Worm (Caenorhabditis elegans) whole organism, late embryonic: ENCODE results near the gene F40A3.2.

Experiments
- C08G9.2 ChIP-seq: sonication (generic microtip); optimal IDR thresholded peaks from 2 replicates; lab custom pipeline; 2016; ENCODE audit warnings: mild to moderate bottlenecking, missing genetic modification characterization, moderate library complexity, missing compliant biosample characterization
- T23F11.4 ChIP-seq: fragments of 200-800 bp; sonication (Bioruptor generic); optimal IDR thresholded peaks from 2 replicates; lab custom pipeline; 2018; ENCODE audit warnings: mild to moderate bottlenecking, missing genetic modification characterization, missing compliant biosample characterization
- ahr-1 ChIP-seq: sonication (generic microtip); optimal IDR thresholded peaks from 2 replicates; lab custom pipeline; 2016; ENCODE audit warnings: missing genetic modification characterization, missing compliant biosample characterization
- ama-1 ChIP-seq: fragments of 150-350 bp; optimal IDR thresholded peaks from 2 replicates; lab custom pipeline; 2014
- ceh-14 ChIP-seq: sonication (generic microtip); optimal IDR thresholded peaks from 2 replicates; lab custom pipeline; 2016; ENCODE audit warnings: missing genotype, missing genetic modification characterization, missing compliant biosample characterization
- ceh-19 ChIP-seq: fragments of 200-800 bp; sonication (Bioruptor generic); optimal IDR thresholded peaks from 2 replicates; lab custom pipeline; 2018; ENCODE audit warnings: mild to moderate bottlenecking, missing genetic modification characterization, missing compliant biosample characterization
- ceh-2 ChIP-seq: sonication (generic microtip); optimal IDR thresholded peaks from 2 replicates; lab custom pipeline; 2016; ENCODE audit warnings: missing genotype, missing genetic modification characterization, missing compliant biosample characterization
- ceh-22 ChIP-seq: sonication (generic microtip); optimal IDR thresholded peaks from 2 replicates; lab custom pipeline; 2017; ENCODE audit warnings: missing biosample characterization, missing genetic modification characterization
- ceh-34 ChIP-seq: sonication (generic microtip); optimal IDR thresholded peaks from 2 replicates; lab custom pipeline; 2016; ENCODE audit warnings: mild to moderate bottlenecking, missing genetic modification characterization, missing compliant biosample characterization
- ceh-45 ChIP-seq: fragments of 200-800 bp; sonication (Bioruptor generic); IDR thresholded peaks from 2 replicates; pipeline ENCODE4 v1.3.6; 2022; ENCODE audit warnings: missing genetic modification reagents, missing genetic modification characterization, missing compliant biosample characterization
- ceh-48 ChIP-seq: sonication (generic microtip); optimal IDR thresholded peaks from 2 replicates; lab custom pipeline; 2016; ENCODE audit warnings: missing genetic modification characterization, inconsistent platforms, missing compliant biosample characterization
- dmd-4 ChIP-seq: sonication (generic microtip); optimal IDR thresholded peaks from 2 replicates; lab custom pipeline; 2016; ENCODE audit warnings: borderline replicate concordance, missing genetic modification characterization, missing compliant biosample characterization
- elt-2 ChIP-seq: sonication (generic microtip); optimal IDR thresholded peaks from 2 replicates; lab custom pipeline; 2016; ENCODE audit warnings: missing genetic modification reagents, missing genetic modification characterization, missing compliant biosample characterization
- fkh-10 ChIP-seq: fragments of 150-350 bp; optimal IDR thresholded peaks from 2 replicates; lab custom pipeline; 2014; ENCODE audit warnings: missing biosample characterization, missing genetic modification reagents, missing genetic modification characterization
- fkh-6 ChIP-seq: sonication (generic microtip); optimal IDR thresholded peaks from 2 replicates; lab custom pipeline; 2016; ENCODE audit warnings: missing genetic modification characterization, missing compliant biosample characterization
- hlh-13 ChIP-seq: fragments of 200-800 bp; sonication (Bioruptor generic); optimal IDR thresholded peaks from 2 replicates; lab custom pipeline; 2018; ENCODE audit warnings: mild to moderate bottlenecking, missing genetic modification characterization, missing compliant biosample characterization
- hlh-15 ChIP-seq: sonication (generic microtip); optimal IDR thresholded peaks from 2 replicates; lab custom pipeline; 2016; ENCODE audit warnings: missing genetic modification characterization, missing compliant biosample characterization
- hlh-30 ChIP-seq: sonication (generic microtip); optimal IDR thresholded peaks from 2 replicates; lab custom pipeline; 2017; ENCODE audit warnings: antibody characterized with exemption, missing genetic modification characterization, missing compliant biosample characterization; ENCODE audit not compliant: insufficient read depth
- hlh-6 ChIP-seq: sonication (generic microtip); optimal IDR thresholded peaks from 2 replicates; lab custom pipeline; 2016; ENCODE audit warnings: missing genotype, missing genetic modification characterization, missing compliant biosample characterization
- lim-6 ChIP-seq: sonication (generic microtip); optimal IDR thresholded peaks from 2 replicates; lab custom pipeline; 2016; ENCODE audit warnings: missing genetic modification characterization, missing compliant biosample characterization
- lin-11 ChIP-seq: fragments of 200-800 bp; sonication (Bioruptor generic); optimal IDR thresholded peaks from 2 replicates; lab custom pipeline; 2018; ENCODE audit warnings: mild to moderate bottlenecking, missing genetic modification characterization, missing compliant biosample characterization
- mec-3 ChIP-seq: sonication (generic microtip); optimal IDR thresholded peaks from 2 replicates; lab custom pipeline; 2016; ENCODE audit warnings: borderline replicate concordance, missing genetic modification characterization, missing compliant biosample characterization
- nhr-11 ChIP-seq: fragments of 150-350 bp; optimal IDR thresholded peaks from 2 replicates; lab custom pipeline; 2014; ENCODE audit warnings: missing biosample characterization, missing genetic modification characterization
- npax-4 ChIP-seq: sonication (generic microtip); optimal IDR thresholded peaks from 2 replicates; lab custom pipeline; 2016; ENCODE audit warnings: missing genetic modification characterization, missing compliant biosample characterization
- pat-9 ChIP-seq: fragments of 200-800 bp; sonication (Bioruptor generic); optimal IDR thresholded peaks from 2 replicates; lab custom pipeline; 2018; ENCODE audit warnings: mild to moderate bottlenecking, missing genetic modification characterization, moderate library complexity, missing compliant biosample characterization
- pha-2 ChIP-seq: sonication (generic microtip); optimal IDR thresholded peaks from 2 replicates; lab custom pipeline; 2017; ENCODE audit warnings: mild to moderate bottlenecking, missing genetic modification characterization, missing compliant biosample characterization
- pha-4 ChIP-seq: fragments of 150-350 bp; optimal IDR thresholded peaks from 2 replicates; lab custom pipeline; 2018; ENCODE audit warnings: missing biosample characterization, missing genetic modification reagents, missing genetic modification characterization
- pros-1 ChIP-seq: fragments of 150-350 bp; optimal IDR thresholded peaks from 2 replicates; lab custom pipeline; 2014; ENCODE audit warnings: missing biosample characterization, missing genetic modification reagents, missing genetic modification characterization
- sdc-2 ChIP-seq: sonication (generic microtip); optimal IDR thresholded peaks from 2 replicates; lab custom pipeline; 2016; ENCODE audit warnings: missing genotype, missing genetic modification characterization, missing compliant biosample characterization
- sox-4 ChIP-seq: sonication (generic microtip); optimal IDR thresholded peaks from 2 replicates; lab custom pipeline; 2017; ENCODE audit warnings: mild to moderate bottlenecking, missing genetic modification characterization, inconsistent platforms, missing compliant biosample characterization
- syd-9 ChIP-seq: sonication (generic microtip); optimal IDR thresholded peaks from 2 replicates; lab custom pipeline; 2016; ENCODE audit warnings: mild to moderate bottlenecking, missing genetic modification characterization, moderate library complexity, missing compliant biosample characterization
- tbx-7 ChIP-seq: sonication (generic microtip); optimal IDR thresholded peaks from 2 replicates; lab custom pipeline; 2016; ENCODE audit warnings: missing genotype, missing genetic modification characterization, missing compliant biosample characterization
- unc-3 ChIP-seq, 2 experiments: fragments of 200-800 bp in 1 of 2; sonication (Bioruptor generic) in 1 of 2; sonication (generic microtip) in 1 of 2; conservative IDR thresholded peaks in 1 of 2; optimal IDR thresholded peaks in 1 of 2; 2 replicates each; pipeline versions ENCODE4 v1.3.6 to Lab custom; 2016 to 2022; ENCODE audit warnings: missing compliant biosample characterization in 2 of 2, missing genetic modification characterization in 2 of 2, missing genetic modification reagents in 1 of 2
- unc-55 ChIP-seq: sonication (generic microtip); optimal IDR thresholded peaks from 2 replicates; lab custom pipeline; 2017; ENCODE audit warnings: missing biosample characterization, missing genetic modification reagents, missing genetic modification characterization
- unc-86 ChIP-seq: sonication (generic microtip); optimal IDR thresholded peaks from 2 replicates; lab custom pipeline; 2016; ENCODE audit warnings: missing genetic modification characterization, missing compliant biosample characterization
- zip-5 ChIP-seq: sonication (generic microtip); optimal IDR thresholded peaks from 2 replicates; lab custom pipeline; 2016; ENCODE audit warnings: missing genetic modification characterization, missing compliant biosample characterization
- ztf-16 ChIP-seq: sonication (generic microtip); optimal IDR thresholded peaks from 2 replicates; lab custom pipeline; 2017; ENCODE audit warnings: missing genetic modification characterization, missing compliant biosample characterization

Gene F40A3.2

DNA sequence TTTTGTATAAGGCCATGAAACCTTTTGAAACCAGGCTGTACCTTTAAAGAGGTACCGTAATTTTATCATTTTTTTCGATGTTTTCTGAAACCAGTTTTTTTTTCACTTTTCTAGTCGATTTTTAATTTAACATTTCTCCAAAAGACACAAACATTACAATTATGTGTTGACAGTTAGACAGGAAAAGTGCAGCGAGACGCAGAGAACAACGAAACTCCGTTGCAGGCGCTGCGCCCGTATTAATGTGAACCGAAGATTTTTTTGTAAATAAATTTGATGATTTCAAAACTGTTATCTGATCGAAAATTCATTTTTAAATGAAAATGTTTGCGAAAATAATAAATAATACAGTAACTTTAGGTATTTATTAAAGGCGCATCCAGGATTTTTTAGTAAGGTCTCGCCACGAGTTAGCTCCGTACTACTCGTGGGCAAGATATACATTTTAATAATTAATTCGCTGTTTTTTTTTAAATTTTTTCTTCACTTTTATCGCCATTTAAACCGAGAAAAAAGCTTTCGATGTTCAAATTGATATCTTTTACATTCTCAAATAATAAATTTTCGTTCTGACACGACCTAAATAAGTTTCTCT is 1.7 kb upstream of the F40A3.2 start, which contains the start of gene F40A3.3:
TSS of gene F40A3.3 (plus strand) at position 564 of the 595 bp plus-strand sequence.
- no peak for TF ChIP-seq mec-3 (tag; lab: Kevin White, UChicago)
- TF ChIP-seq ceh-48 (tag; lab: Kevin White, UChicago): no peak
- no peak for TF ChIP-seq lin-11 (tag; lab: Kevin White, UChicago)
- no peak for TF ChIP-seq ahr-1 (tag; lab: Kevin White, UChicago)
- no peak for TF ChIP-seq fkh-10
- no peak for TF ChIP-seq sdc-2 (tag; lab: Kevin White, UChicago)
- TF ChIP-seq hlh-6 (tag; lab: Kevin White, UChicago): no peak

- no peak for TF ChIP-seq ceh-14
- no peak for TF ChIP-seq dmd-4
- no peak for TF ChIP-seq ceh-19 (GFP tag; lab: Kevin White, UChicago)
- TF ChIP-seq C08G9.2 (tag; lab: Kevin White, UChicago): no peak
- no peak for TF ChIP-seq mec-3 (tag; lab: Kevin White, UChicago)
- TF ChIP-seq ama-1: no peak
- no peak for TF ChIP-seq pha-4 (tag; lab: Kevin White, UChicago)
- TF ChIP-seq hlh-30 (tag; lab: Kevin White, UChicago): no peak
- TF ChIP-seq elt-2 (tag; lab: Kevin White, UChicago): no peak
- no peak for TF ChIP-seq unc-86
- TF ChIP-seq hlh-13 (GFP tag; lab: Kevin White, UChicago): no peak
- no peak for TF ChIP-seq unc-3 (GFP tag; conservative IDR thresholded peaks at IDR 0.05; lab: Robert Waterston, UW)
- no peak for TF ChIP-seq unc-3 (tag; optimal IDR thresholded peaks at IDR 0.05; lab: Kevin White, UChicago)
- TF ChIP-seq ceh-45 (GFP tag; lab: Robert Waterston, UW): no peak
- no peak for TF ChIP-seq ceh-22
- no peak for TF ChIP-seq pat-9 (tag; lab: Kevin White, UChicago)
- TF ChIP-seq sox-4 (tag; lab: Kevin White, UChicago): no peak
- no peak for TF ChIP-seq fkh-6
Measured at ce11 chrV:7884441-7884840, 5.7 kb downstream of the F40A3.2 start.

- no peak for TF ChIP-seq lin-11 (tag; lab: Kevin White, UChicago)
- TF ChIP-seq pha-2 (tag; lab: Kevin White, UChicago): no peak
- TF ChIP-seq nhr-11 (tag; lab: Kevin White, UChicago): no peak
- TF ChIP-seq ceh-2 (tag; lab: Kevin White, UChicago): no peak
- TF ChIP-seq ceh-22: no peak
- no peak for TF ChIP-seq hlh-13 (GFP tag; lab: Kevin White, UChicago)
- no peak for TF ChIP-seq ceh-19 (GFP tag; lab: Kevin White, UChicago)
- no peak for TF ChIP-seq zip-5 (tag; lab: Kevin White, UChicago)
- no peak for TF ChIP-seq T23F11.4 (GFP tag; lab: Kevin White, UChicago)
- TF ChIP-seq syd-9 (tag; lab: Kevin White, UChicago): no peak
- TF ChIP-seq hlh-15 (tag; lab: Kevin White, UChicago): no peak
- TF ChIP-seq unc-86: no peak
Measured at ce11 chrV:7888036-7888435, 9.3 kb downstream of the F40A3.2 start.

- TF ChIP-seq ztf-16 (tag; lab: Kevin White, UChicago) (no peak), ama-1 (no peak), ceh-34 (tag; lab: Kevin White, UChicago) (no peak), ceh-48 (tag; lab: Kevin White, UChicago) (no peak), npax-4 (tag; lab: Kevin White, UChicago) (no peak), pros-1 (no peak), tbx-7 (tag; lab: Kevin White, UChicago) (no peak), ceh-2 (tag; lab: Kevin White, UChicago) (no peak), lim-6 (tag; lab: Kevin White, UChicago) (no peak), hlh-13 (GFP tag; lab: Kevin White, UChicago) (no peak), fkh-10 (no peak), unc-55 (no peak), fkh-6 (no peak)
Measured at ce11 chrV:7891230-7891629, 12.5 kb downstream of the F40A3.2 start, which contains the start of gene F40A3.1. F40A3.1 (plus strand) TSS chrV:7891530.
